Worm (Caenorhabditis elegans) whole organism, L3 larva: ENCODE data around the gene mre-11.

Experiments
- ZK546.5 ChIP-seq: sonication (generic microtip); optimal IDR thresholded peaks from 2 replicates; lab custom pipeline; 2017; ENCODE audit warnings: missing biosample characterization, missing genetic modification characterization
- ama-1 ChIP-seq: fragments of 150-350 bp; optimal IDR thresholded peaks from 2 replicates; lab custom pipeline; 2018
- ceh-16 ChIP-seq: sonication (generic microtip); optimal IDR thresholded peaks from 2 replicates; lab custom pipeline; 2017; ENCODE audit warnings: missing biosample characterization, missing genetic modification characterization
- ceh-9 ChIP-seq: sonication (generic microtip); optimal IDR thresholded peaks from 2 replicates; lab custom pipeline; 2018; ENCODE audit warnings: missing biosample characterization, missing genetic modification characterization
- daf-12 ChIP-seq: fragments of 150-350 bp; optimal IDR thresholded peaks from 2 replicates; lab custom pipeline; 2014; ENCODE audit warnings: missing biosample characterization, missing genetic modification reagents, missing genetic modification characterization
- egl-27 ChIP-seq: sonication (generic microtip); optimal IDR thresholded peaks from 4 replicates; lab custom pipeline; 2017; ENCODE audit warnings: missing biosample characterization, missing genetic modification reagents, missing genetic modification characterization
- elt-1 ChIP-seq: fragments of 150-350 bp; optimal IDR thresholded peaks from 2 replicates; lab custom pipeline; 2014; ENCODE audit warnings: missing biosample characterization, missing genetic modification characterization
- elt-2 ChIP-seq: sonication (generic microtip); optimal IDR thresholded peaks from 2 replicates; lab custom pipeline; 2016; ENCODE audit warnings: missing genetic modification reagents, mild to moderate bottlenecking, missing genetic modification characterization, missing compliant biosample characterization
- fkh-10 ChIP-seq: sonication (generic microtip); optimal IDR thresholded peaks from 2 replicates; lab custom pipeline; 2017; ENCODE audit warnings: missing biosample characterization, missing genetic modification reagents, missing genetic modification characterization
- fkh-2 ChIP-seq: fragments of 150-350 bp; optimal IDR thresholded peaks from 2 replicates; lab custom pipeline; 2014; ENCODE audit warnings: missing biosample characterization, missing genetic modification reagents, missing genetic modification characterization
- fos-1 ChIP-seq: fragments of 150-350 bp; optimal IDR thresholded peaks from 2 replicates; lab custom pipeline; 2014; ENCODE audit warnings: missing biosample characterization, missing genetic modification characterization
- jun-1 ChIP-seq: fragments of 150-350 bp; optimal IDR thresholded peaks from 2 replicates; lab custom pipeline; 2014; ENCODE audit warnings: missing biosample characterization, missing genetic modification reagents, missing genetic modification characterization
- lin-15B ChIP-seq: fragments of 150-350 bp; optimal IDR thresholded peaks from 2 replicates; lab custom pipeline; 2014; ENCODE audit warnings: missing biosample characterization, missing genetic modification characterization
- lsy-12 ChIP-seq: sonication (generic microtip); optimal IDR thresholded peaks from 2 replicates; lab custom pipeline; 2016; ENCODE audit warnings: mild to moderate bottlenecking, missing genetic modification characterization, missing compliant biosample characterization
- mdl-1 ChIP-seq: fragments of 150-350 bp; optimal IDR thresholded peaks from 2 replicates; lab custom pipeline; 2014; ENCODE audit warnings: missing biosample characterization, missing genetic modification characterization
- nhr-11 ChIP-seq: fragments of 150-350 bp; optimal IDR thresholded peaks from 2 replicates; lab custom pipeline; 2014; ENCODE audit warnings: missing biosample characterization, missing genetic modification characterization
- nhr-12 ChIP-seq: fragments of 150-350 bp; optimal IDR thresholded peaks from 2 replicates; lab custom pipeline; 2014; ENCODE audit warnings: missing biosample characterization, missing genetic modification characterization
- nhr-23 ChIP-seq: fragments of 150-350 bp; optimal IDR thresholded peaks from 2 replicates; lab custom pipeline; 2014; ENCODE audit warnings: missing biosample characterization, missing genetic modification reagents, missing genetic modification characterization
- nhr-237 ChIP-seq: fragments of 150-350 bp; optimal IDR thresholded peaks from 2 replicates; lab custom pipeline; 2014; ENCODE audit warnings: missing biosample characterization, missing genetic modification characterization
- nhr-28 ChIP-seq: fragments of 150-350 bp; optimal IDR thresholded peaks from 2 replicates; lab custom pipeline; 2014; ENCODE audit warnings: missing biosample characterization, missing genetic modification characterization
- nhr-67 ChIP-seq: fragments of 150-350 bp; optimal IDR thresholded peaks from 2 replicates; lab custom pipeline; 2014; ENCODE audit warnings: missing biosample characterization, missing genetic modification characterization
- nhr-76 ChIP-seq: fragments of 150-350 bp; sonication (generic microtip); optimal IDR thresholded peaks from 5 replicates; lab custom pipeline; 2014; ENCODE audit warnings: missing biosample characterization, missing genetic modification characterization
- nhr-77 ChIP-seq: fragments of 150-350 bp; optimal IDR thresholded peaks from 2 replicates; lab custom pipeline; 2014; ENCODE audit warnings: missing biosample characterization, missing genetic modification characterization
- pha-4 ChIP-seq: fragments of 150-350 bp; optimal IDR thresholded peaks from 2 replicates; lab custom pipeline; 2014; ENCODE audit warnings: missing biosample characterization, missing genetic modification reagents, missing genetic modification characterization
- pqm-1 ChIP-seq: fragments of 150-350 bp; optimal IDR thresholded peaks from 2 replicates; lab custom pipeline; 2017; ENCODE audit warnings: missing biosample characterization, missing genetic modification characterization, inconsistent platforms
- sea-2 ChIP-seq: fragments of 150-350 bp; sonication (generic microtip); optimal IDR thresholded peaks from 4 replicates; lab custom pipeline; 2014; ENCODE audit warnings: missing biosample characterization, missing genetic modification reagents, missing genetic modification characterization
- skn-1 ChIP-seq: fragments of 150-350 bp; optimal IDR thresholded peaks from 2 replicates; lab custom pipeline; 2014; ENCODE audit warnings: missing biosample characterization, missing genetic modification characterization
- unc-62 ChIP-seq: fragments of 150-350 bp; sonication (generic microtip); optimal IDR thresholded peaks from 4 replicates; lab custom pipeline; 2014; ENCODE audit warnings: missing biosample characterization, missing genetic modification reagents, missing genetic modification characterization
- zag-1 ChIP-seq: fragments of 150-350 bp; optimal IDR thresholded peaks from 2 replicates; lab custom pipeline; 2014; ENCODE audit warnings: missing biosample characterization, missing genetic modification characterization

The mre-11 gene

DNA sequence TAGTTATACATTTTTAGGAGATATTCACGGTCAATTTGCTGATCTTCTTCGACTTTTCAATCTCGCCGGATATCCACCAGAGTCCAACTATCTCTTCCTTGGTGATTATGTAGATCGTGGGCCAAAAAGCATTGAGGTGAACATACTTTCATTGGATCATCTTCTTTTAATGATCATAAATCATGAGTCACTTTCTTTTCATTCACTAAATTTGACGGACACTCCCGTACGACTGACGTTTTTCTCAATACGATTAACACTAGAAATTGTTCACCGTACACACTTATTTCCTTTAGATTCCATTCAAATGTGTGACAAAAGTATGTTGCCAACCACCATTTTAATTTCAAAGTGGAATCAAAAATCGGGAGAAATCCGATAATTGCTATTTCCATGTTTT lies 33.8 kb downstream of the mre-11 start:
- TF ChIP-seq egl-27 (no peak), zag-1 (no peak), mdl-1 (tag; lab: Kevin White, UChicago) (no peak), ama-1 (lab: Kevin White, UChicago) (no peak), lin-15B (no peak), ZK546.5 (tag; lab: Kevin White, UChicago) (no peak), skn-1 (tag; lab: Kevin White, UChicago) (no peak), nhr-12 (no peak), sea-2 (GFP tag; lab: Kevin White, UChicago) (no peak), unc-62 (GFP tag; lab: Kevin White, UChicago) (no peak)

ce11 chrV:10702249-10702648 lies 34.4 kb downstream of the mre-11 start, which contains the start of gene pph-1:
Gene pph-1 (plus strand): TSS chrV:10702549.
- TF ChIP-seq nhr-76 (tag; lab: Kevin White, UChicago) = no peak
- TF ChIP-seq nhr-237 (tag; lab: Kevin White, UChicago) = no peak
- no peak for TF ChIP-seq fkh-10 (GFP tag; lab: Kevin White, UChicago)
- TF ChIP-seq ceh-9 (tag; lab: Kevin White, UChicago) = no peak
- no peak for TF ChIP-seq daf-12 (tag; lab: Kevin White, UChicago)

ce11 chrV:10699122-10699521 lies 37.5 kb downstream of the mre-11 start:
- TF ChIP-seq fkh-10 (GFP tag; lab: Kevin White, UChicago) = peak; percentile 35
- TF ChIP-seq unc-62 (GFP tag; lab: Kevin White, UChicago) = no peak

- no peak for TF ChIP-seq lsy-12
- TF ChIP-seq zag-1 = no peak
- no peak for TF ChIP-seq nhr-67 (tag; lab: Kevin White, UChicago)
- TF ChIP-seq ceh-9 (tag; lab: Kevin White, UChicago) = no peak
- no peak for TF ChIP-seq nhr-77 (tag; lab: Kevin White, UChicago)
- peak; percentile 21 for TF ChIP-seq pqm-1 (tag; lab: Kevin White, UChicago)
- no peak for TF ChIP-seq ceh-16 (tag; lab: Kevin White, UChicago)
- TF ChIP-seq nhr-23 (tag; lab: Kevin White, UChicago) = no peak
- TF ChIP-seq, all 47 proteins: peak for 1
Observed at ce11 chrV:10695181-10695580, 41.5 kb downstream of the mre-11 start, which contains the start of gene C05A2.4. Gene C05A2.4 (plus strand): TSS chrV:10695481.

DNA sequence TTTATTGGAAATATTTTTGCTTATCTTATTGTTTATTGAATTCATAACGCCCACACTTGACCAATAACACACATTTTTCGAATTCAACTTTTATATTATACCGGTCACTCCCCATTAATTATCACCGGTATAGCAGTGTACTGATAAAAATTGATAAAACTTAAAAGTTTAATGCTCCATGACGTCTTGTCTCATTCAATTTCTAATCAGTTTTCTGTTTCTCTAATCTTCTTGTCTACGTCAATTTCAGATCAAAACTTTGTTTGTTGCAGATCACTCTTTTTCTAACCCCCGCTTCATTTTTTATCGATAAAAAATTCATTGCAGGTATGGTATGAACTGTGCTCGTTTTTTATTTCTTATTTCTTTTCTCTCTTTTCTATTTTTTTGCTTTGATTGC lies 42.9 kb downstream of the mre-11 start:
- TF ChIP-seq pha-4 (peak; percentile 81), fos-1 (tag; lab: Kevin White, UChicago) (peak; percentile 11), elt-2 (peak; percentile 99), nhr-11 (tag; lab: Kevin White, UChicago) (no peak), nhr-28 (tag; lab: Kevin White, UChicago) (no peak), jun-1 (tag; lab: Kevin White, UChicago) (peak; percentile 88), pqm-1 (tag; lab: Kevin White, UChicago) (peak; percentile 99), fkh-2 (no peak)

DNA sequence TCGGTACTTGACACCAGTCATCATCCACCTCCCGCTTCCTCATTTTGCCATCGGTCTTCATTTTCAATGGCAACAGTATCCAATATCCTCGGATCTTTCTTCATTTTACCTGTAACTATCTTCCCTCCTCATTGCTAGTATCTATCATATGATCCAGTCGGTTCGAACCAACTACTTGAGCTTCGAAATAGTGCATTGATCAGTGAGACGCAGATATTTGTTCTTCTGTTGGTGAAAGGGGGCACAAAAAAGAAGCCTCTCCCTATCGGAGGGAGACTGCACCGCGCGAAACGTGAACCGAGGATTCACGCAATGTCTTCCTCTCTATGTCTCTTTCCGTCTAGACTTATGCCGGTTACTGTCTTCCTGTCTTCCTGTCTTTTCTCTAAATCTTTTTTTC lies 45.4 kb downstream of the mre-11 start:
- TF ChIP-seq pha-4 (peak; percentile 68), fkh-2 (no peak)

DNA sequence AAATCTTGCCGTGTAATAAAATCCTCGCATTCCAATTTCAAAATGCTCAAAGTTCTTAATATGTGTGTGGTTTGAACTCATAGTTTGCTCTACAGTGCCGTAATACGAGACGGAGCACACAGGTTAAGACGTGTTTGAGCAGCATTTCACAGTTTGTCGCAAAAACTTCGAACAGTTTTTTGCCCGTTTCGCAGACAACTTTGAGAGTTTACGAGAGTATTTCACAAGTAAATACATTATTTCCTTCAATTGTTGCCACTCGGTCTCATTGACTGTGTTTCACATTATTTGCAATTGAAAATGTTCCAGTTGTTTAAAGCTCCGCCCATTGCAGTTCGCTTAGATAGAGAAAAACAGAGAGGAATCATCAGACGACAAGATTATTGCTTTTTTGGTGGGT lies 49.1 kb downstream of the mre-11 start, which contains the start of gene F29F11.20:
Gene F29F11.20, plus strand, starts transcription at position 301 of the 400 bp plus-strand sequence.
- TF ChIP-seq pha-4 = peak; percentile 64
- TF ChIP-seq zag-1 = no peak
- TF ChIP-seq elt-1 (tag; lab: Kevin White, UChicago) = no peak
- TF ChIP-seq nhr-76 (tag; lab: Kevin White, UChicago) = no peak
- no peak for TF ChIP-seq nhr-28 (tag; lab: Kevin White, UChicago)
- TF ChIP-seq ama-1 (lab: Kevin White, UChicago) = no peak

DNA sequence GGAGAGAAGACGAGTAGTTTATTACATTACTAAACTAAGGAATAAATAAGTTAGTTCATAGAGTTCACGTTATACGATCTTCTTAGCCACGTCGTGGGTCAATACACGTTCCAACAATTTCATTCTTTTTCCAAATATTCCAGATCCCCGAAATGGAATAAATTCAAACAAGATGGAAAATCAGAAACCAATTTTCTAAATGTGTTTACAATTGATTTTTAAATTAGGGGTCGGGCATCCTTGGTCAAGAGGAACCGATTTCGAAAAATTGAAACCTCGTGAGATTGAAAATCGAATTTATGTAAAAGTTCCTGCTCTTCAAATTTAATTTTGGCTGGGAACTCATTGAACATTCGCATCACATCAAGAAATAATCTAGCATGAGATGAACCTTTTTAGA lies 51.9 kb downstream of the mre-11 start:
- TF ChIP-seq lsy-12 (no peak), zag-1 (no peak), fkh-10 (GFP tag; lab: Kevin White, UChicago) (peak; percentile 49)
